Fruit fly (Drosophila melanogaster) Kc167 (cell line): ENCODE data around the gene solo.

Experiments used
- Myc ChIP-seq: fragments of >200 bp; optimal IDR thresholded peaks from 2 replicates; lab custom pipeline; 2017; ENCODE audit warnings: missing external identifiers
- Sin3A ChIP-seq: fragments of >200 bp; optimal IDR thresholded peaks from 2 replicates; lab custom pipeline; 2018; ENCODE audit warnings: missing external identifiers
- h ChIP-seq: fragments of >200 bp; optimal IDR thresholded peaks from 3 replicates; lab custom pipeline; 2018; ENCODE audit warnings: missing external identifiers
- insv ChIP-seq: fragments of >200 bp; optimal IDR thresholded peaks from 3 replicates; lab custom pipeline; 2018; ENCODE audit warnings: missing external identifiers
- psq ChIP-seq: fragments of >200 bp; optimal IDR thresholded peaks from 2 replicates; lab custom pipeline; 2017; ENCODE audit warnings: missing external identifiers
- ttk ChIP-seq: sonication (Bioruptor generic); optimal IDR thresholded peaks from 2 replicates; lab custom pipeline; 2017; ENCODE audit warnings: missing external identifiers

dm6 chr2L:15056359-15057220 is 4.9 kb upstream of the solo start:
- no peak for TF ChIP-seq h (lab: Kevin White, UChicago)
- TF ChIP-seq ttk (lab: Kevin White, UChicago), result no peak
- TF ChIP-seq Myc (lab: Kevin White, UChicago), result no peak
- no peak for TF ChIP-seq psq (lab: Kevin White, UChicago)
- no peak for TF ChIP-seq insv (lab: Kevin White, UChicago)
- TF ChIP-seq Sin3A (lab: Kevin White, UChicago), result no peak
